Worm (Caenorhabditis elegans) whole organism, L4/young adult: Measurements from ENCODE around the gene syp-1.
"Not testable (repeated sequence)": the region's sequence is repeated elsewhere in the genome, so short reads cannot be mapped to it uniquely, and the experiment has no call there.

Experiments
- W03F9.2 ChIP-seq: fragments of 150-350 bp; optimal IDR thresholded peaks from 2 replicates; lab custom pipeline; 2014; ENCODE audit warnings: missing biosample characterization, missing genetic modification characterization
- dao-5 ChIP-seq: sonication (generic microtip); optimal IDR thresholded peaks from 2 replicates; lab custom pipeline; 2016; ENCODE audit warnings: missing genotype, missing genetic modification characterization, moderate library complexity, missing compliant biosample characterization
- him-1 ChIP-seq: sonication (generic microtip); optimal IDR thresholded peaks from 2 replicates; lab custom pipeline; 2016; ENCODE audit warnings: missing genotype, missing genetic modification reagents, missing genetic modification characterization, missing compliant biosample characterization

Gene syp-1

DNA sequence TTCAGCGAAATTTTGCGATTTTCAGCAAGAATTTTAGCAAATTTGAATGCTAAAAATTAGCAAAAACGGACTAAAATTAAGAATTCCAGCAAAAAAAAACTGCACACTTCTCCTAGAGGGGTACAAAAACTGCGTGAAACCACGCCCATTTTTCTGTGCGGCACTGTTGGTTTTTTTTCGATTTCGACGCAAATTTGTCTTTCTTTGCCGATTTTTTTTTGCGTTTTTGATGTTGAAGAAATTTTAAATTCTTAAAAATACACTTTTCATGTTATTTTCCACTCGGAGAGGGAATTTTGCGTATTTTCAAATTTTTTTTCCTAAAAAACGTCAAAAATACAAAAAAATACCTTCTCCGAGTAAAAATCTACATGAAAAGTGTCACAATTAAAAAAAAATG lies at the start of gene syp-1:
Gene syp-1, plus strand, starts transcription at position 301 of the 400 bp plus-strand sequence.
- TF ChIP-seq dao-5 (tag; lab: Kevin White, UChicago) (no peak), him-1 (no peak), W03F9.2 (tag; lab: Kevin White, UChicago) (no peak)

DNA sequence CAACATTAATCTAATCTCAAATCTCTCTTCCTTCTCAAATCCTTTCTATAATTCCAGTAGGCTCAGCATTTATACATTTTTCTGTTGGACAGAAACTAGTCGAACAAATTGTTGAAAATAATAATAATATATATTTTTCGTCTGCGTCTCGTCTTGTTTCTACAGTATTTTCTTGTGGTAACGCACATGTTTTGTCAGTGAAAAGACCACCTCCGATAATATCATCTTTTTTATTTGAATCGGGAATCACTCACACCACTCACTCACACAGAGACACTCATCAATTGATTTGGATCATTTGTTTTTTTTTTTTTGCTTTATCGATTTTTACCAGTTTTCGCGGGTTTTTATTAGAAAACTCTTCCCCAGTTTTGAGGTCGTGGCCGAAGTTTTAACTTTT lies 49.4 kb upstream of the syp-1 start:
- no peak for TF ChIP-seq dao-5 (tag; lab: Kevin White, UChicago)
- TF ChIP-seq him-1, result no peak
- no peak for TF ChIP-seq W03F9.2 (tag; lab: Kevin White, UChicago)

DNA sequence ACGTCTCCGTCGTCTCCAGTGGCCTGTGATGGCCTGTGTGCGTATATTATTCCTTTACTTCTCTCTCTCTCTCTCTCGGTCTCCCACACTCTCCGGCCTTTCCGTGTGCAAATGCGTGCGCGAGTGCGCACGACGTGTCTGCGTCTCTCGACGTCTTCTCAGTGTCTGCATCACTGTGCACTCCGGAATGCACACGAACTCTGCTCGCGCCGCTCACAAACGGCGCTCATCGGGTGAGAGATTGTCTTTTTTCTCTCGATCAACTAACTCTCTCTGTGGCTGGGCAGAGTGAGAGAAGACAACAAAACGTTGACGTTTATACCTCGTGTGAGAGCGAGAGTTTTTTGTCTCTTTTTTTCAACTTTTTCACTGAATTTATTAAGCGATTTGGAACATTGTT lies 48.1 kb upstream of the syp-1 start:
- peak; percentile 64 for TF ChIP-seq W03F9.2 (tag; lab: Kevin White, UChicago)
- TF ChIP-seq dao-5 (tag; lab: Kevin White, UChicago), result no peak
- peak; percentile 86 for TF ChIP-seq him-1

DNA sequence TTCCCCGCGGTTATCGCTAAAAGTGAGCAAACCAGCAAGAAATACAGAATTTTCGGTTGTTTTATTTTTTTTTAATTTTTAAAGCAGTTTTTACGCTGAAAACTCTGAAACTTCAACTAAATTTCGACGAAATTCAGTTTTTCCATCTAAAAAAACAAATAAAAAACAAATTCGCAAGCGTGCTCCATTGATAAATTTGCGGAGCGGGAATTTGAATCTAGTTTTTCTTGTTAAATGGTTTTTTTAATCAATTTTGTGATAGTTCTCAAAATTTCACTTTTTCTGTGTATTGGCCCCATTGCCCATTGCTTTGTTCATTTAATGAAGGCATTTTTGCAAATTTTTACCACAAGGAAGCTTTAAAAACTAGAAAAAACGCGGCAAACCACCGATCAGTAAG lies 47.3 kb upstream of the syp-1 start:
- TF ChIP-seq W03F9.2 (tag; lab: Kevin White, UChicago) (no peak), him-1 (no peak)

DNA sequence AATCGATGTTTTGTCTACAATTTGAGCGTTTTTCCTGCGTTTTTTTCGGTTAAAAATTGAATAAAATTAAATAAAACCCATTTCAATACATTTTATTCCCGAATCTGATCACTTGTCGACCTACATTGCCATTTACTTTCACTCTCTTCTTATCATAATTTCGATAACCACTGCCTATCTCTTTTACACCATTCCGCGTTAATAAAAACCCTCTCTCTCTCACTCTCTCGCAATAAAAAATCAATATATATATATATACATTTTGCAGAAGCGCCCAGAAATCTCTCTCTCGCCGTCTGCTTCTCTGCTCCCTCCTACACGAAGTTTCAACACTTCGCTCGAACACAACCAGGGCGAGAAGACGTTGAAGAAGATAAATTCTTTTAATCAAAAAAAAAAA lies 46.8 kb upstream of the syp-1 start, which contains the start of gene pptr-1:
Gene pptr-1, plus strand, starts transcription at position 269 of the 400 bp plus-strand sequence.
- no peak for TF ChIP-seq dao-5 (tag; lab: Kevin White, UChicago)
- TF ChIP-seq W03F9.2 (tag; lab: Kevin White, UChicago), result no peak
- TF ChIP-seq him-1, result no peak

DNA sequence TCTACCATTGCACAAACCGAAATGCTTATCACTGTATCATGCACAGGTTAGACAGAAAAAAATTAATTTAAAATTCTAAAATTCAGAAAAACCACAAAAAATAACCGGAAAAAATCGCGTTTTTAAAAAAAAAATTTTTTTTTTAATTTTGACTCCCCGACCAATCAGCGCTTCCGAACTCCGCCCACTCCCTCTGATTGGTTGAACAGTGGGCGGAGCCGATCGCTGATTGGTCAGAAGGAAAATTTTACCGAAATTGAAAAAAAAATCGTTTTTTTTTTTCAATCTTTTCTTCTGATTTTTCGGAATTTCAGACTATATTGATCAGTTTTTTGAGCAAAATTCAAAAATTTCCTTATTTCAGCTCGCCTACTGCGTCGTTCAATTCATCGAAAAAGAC lies 42.7 kb upstream of the syp-1 start:
- TF ChIP-seq him-1 (no peak), W03F9.2 (tag; lab: Kevin White, UChicago) (no peak), dao-5 (tag; lab: Kevin White, UChicago) (no peak)

DNA sequence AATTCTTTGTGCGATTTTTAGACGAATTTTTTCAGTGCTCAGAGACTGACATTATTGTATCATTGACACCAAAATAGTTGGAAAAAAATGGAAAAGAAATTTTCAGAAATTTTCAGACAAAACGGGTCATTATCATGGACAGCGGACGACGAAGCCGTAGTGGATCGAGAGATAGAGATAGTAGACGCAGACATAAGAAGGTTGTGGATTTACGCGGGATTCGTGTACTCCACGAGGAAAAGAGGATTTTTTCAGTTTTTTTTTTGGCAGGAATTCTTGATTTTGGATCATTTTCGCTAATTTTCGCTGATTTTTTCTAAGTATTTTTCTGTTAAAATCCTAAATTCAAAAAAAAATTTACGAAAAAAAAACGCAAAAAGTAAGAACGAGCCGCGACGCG lies 36.5 kb upstream of the syp-1 start, which contains the start of gene W08G11.3:
Gene W08G11.3, plus strand, starts transcription at position 107 of the 400 bp plus-strand sequence.
- TF ChIP-seq him-1, result no peak
- no peak for TF ChIP-seq dao-5 (tag; lab: Kevin White, UChicago)
- no peak for TF ChIP-seq W03F9.2 (tag; lab: Kevin White, UChicago)

DNA sequence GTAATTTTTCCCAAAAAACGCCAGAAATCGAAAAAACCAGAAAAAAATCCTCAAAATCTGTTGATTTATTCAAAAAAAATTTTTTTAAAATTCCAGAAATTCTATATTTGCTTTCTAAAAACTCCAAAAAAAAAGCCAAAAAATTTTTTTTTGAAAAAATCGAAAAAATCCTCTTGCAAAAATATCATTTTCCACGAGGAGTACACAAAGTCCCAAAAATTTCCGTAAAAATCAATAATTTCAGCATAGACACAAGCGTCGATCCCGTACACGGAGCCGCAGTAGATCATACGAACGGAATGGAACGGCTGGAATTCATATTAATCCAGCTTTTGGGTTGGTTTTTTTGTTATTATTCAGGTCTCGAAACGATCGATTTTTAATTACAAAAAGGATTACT lies 35.9 kb upstream of the syp-1 start:
- TF ChIP-seq W03F9.2 (tag; lab: Kevin White, UChicago), result no peak
- no peak for TF ChIP-seq dao-5 (tag; lab: Kevin White, UChicago)
- TF ChIP-seq him-1, result no peak

DNA sequence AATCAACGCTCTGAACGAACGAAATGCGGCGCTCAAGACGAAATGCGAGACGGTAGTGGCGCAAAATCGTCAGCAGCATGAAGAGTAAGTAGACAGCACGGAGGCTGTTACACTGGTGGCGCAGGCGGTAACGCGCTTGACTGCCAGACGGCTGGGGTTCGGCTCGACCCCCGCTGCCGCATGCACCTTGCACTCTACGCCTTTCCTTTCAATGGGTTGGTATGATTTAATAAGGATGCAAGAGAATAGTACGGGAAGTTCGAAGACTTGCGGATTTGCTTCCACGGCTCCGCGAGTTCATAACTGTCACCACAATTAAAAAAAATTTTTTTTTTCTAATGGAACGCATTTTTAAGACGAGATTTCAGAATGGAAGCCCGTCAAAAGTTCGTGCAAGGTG lies 34.0 kb upstream of the syp-1 start:
- TF ChIP-seq W03F9.2 (tag; lab: Kevin White, UChicago), result peak; percentile 9
- TF ChIP-seq dao-5 (tag; lab: Kevin White, UChicago), result peak; percentile 71
- peak; percentile 52 for TF ChIP-seq him-1

DNA sequence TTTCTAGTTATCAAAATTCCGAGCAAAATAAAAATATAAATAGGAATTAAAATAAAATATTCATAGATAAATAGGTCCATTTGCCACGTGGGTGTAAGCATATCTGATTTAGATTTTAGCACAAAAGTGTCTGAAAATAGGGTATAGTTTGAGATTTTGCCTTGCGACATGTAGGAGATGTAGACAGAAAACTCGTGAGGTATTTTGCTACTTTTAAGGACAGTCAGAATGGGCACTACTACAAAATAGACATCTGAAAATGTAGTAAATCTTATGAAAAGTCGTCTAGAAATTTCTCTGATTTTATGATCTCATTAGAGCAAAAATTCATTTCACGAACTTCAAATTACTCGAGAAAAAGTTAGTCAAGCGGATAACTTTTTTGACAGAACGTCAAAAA lies 29.4 kb upstream of the syp-1 start, which contains the start of gene srv-34:
Gene srv-34, minus strand, starts transcription at position 101 of the 400 bp plus-strand sequence.
- TF ChIP-seq dao-5 (tag; lab: Kevin White, UChicago), result no peak
- no peak for TF ChIP-seq him-1
- TF ChIP-seq W03F9.2 (tag; lab: Kevin White, UChicago), result no peak

DNA sequence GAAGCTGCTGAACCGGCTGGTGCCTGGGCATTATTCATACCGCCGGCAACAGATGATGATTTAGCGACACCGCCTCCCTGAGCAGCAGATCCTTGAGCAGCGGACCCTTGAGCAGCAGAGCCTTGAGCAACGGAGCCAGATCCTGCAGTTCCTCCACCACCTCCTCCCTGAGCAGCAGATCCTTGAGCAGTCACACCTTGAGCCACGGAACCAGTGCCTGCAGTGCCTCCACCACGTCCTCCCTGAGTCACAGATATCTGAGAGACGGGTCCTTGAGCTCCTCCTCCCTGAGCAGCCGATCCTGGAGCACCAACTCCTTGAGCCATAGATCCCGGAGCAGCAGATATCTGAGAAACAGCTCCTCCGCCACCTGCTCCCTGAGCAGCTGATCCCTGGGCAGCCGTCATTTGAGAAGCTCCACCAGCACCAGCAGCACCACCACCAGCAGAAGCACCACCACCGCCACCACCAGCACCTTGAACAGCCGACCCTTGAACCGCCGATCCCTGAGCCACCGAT lies 27.6 kb upstream of the syp-1 start:
- TF ChIP-seq W03F9.2 (tag; lab: Kevin White, UChicago) (no peak), dao-5 (tag; lab: Kevin White, UChicago) (no peak), him-1 (no peak)

DNA sequence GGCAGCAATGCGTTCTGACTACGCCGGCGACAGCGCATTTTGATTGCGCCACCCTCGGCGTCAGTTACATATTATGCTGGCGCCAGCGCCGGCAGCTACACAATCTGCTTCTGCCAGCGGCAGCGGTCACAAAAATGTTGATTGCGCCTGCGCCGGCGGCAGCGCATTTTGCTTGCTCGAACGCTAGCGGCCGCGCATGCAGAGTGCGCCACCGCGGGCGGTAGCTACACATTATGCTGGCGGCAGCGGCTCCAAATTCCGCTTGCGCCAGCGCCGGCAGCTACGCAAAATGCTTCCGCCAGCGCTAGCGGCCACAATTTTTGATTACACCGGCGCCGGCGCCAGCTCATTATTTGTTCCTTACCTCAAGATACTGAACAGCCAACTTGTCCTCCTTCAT lies 26.9 kb upstream of the syp-1 start:
- TF ChIP-seq W03F9.2 (tag; lab: Kevin White, UChicago) (no peak), dao-5 (tag; lab: Kevin White, UChicago) (no peak), him-1 (no peak)

DNA sequence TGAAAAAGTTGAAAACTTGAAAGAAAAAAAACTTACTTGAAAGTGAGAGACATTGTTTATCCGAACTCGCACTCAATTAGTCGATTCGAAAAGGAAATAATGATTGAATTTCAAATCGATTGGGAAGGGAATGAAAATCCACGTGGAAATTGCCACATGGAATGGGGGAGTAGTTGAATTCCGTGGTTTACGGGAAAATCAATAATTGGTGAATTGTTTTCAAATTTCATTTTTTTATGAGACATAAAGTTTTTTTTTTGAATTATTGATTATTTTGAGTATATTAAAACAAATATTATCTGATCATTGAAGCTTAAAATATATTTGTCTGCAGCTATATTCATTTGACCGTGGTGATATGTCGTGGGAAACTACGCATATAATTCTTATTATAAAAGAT lies 26.2 kb upstream of the syp-1 start, which contains the start of gene F13A7.1:
Gene F13A7.1, minus strand, starts transcription at position 101 of the 400 bp plus-strand sequence.
- TF ChIP-seq him-1, result no peak
- TF ChIP-seq W03F9.2 (tag; lab: Kevin White, UChicago), result no peak
- TF ChIP-seq dao-5 (tag; lab: Kevin White, UChicago), result no peak

DNA sequence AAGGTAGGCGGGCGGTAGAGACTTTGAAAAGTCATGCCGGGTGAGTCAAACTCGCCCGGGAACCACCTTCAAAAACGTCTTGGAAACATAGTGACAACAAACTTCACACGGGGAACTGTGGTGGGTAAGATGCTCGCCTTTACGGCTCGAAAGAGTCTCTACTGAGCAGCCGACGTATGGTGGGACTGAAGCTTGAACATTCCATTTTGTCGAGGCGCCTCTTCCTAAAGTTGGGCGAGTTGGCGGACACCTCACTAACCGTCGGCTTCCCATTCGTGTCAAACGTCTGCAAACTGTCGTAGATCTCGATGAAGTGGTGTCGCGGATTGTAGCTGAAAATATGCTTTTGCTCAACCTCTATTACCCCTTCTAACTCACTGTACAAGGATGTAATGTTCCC lies 21.1 kb upstream of the syp-1 start:
- TF ChIP-seq dao-5 (tag; lab: Kevin White, UChicago) (no peak), him-1 (no peak), W03F9.2 (tag; lab: Kevin White, UChicago) (no peak)

DNA sequence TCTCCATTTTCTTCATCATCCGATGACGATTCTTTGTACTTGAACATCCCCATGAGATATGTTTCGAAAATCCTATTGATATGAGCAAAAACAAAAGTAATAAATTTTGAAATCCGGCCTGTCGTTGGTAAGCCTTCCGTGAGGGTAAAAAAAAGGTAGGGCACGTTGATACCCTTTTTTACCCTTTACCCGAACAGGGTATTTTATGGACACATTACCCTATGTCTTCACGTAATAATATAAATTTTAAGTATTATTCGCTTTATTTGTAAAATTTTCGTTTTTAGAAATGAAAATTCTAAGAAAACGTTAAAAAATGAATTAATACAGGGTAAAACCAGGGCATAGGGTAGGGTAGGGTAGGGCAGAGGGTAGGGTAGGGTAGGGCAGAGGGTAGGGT lies 20.3 kb upstream of the syp-1 start, which contains the start of gene F13A7.7:
Gene F13A7.7, minus strand, starts transcription at position 101 of the 400 bp plus-strand sequence.
- not testable (repeated sequence) for TF ChIP-seq him-1; dao-5 (tag; lab: Kevin White, UChicago); W03F9.2 (tag; lab: Kevin White, UChicago)
